Fruit fly (Drosophila melanogaster) whole organism, adult: Measurements from ENCODE around the gene CG13972.

ENCODE experiments used
- CG12768 ChIP-seq: fragments of 200-800 bp; sonication (Bioruptor generic); optimal IDR thresholded peaks from 2 replicates; lab custom pipeline; 2017; ENCODE audit warnings: missing biosample characterization, missing genetic modification characterization, mild to moderate bottlenecking, moderate library complexity, missing genetic modification reagents
- CG14711 ChIP-seq: fragments of 200-800 bp; sonication (Bioruptor generic); optimal IDR thresholded peaks from 2 replicates; lab custom pipeline; 2018; ENCODE audit warnings: missing biosample characterization, mild to moderate bottlenecking, missing genetic modification characterization, moderate library complexity
- CG1620 ChIP-seq: fragments of 200-800 bp; sonication (Bioruptor generic); optimal IDR thresholded peaks from 2 replicates; lab custom pipeline; 2016; ENCODE audit warnings: missing biosample characterization, missing genetic modification characterization
- CG33017 ChIP-seq: fragments of 200-800 bp; sonication (Bioruptor generic); optimal IDR thresholded peaks from 2 replicates; lab custom pipeline; 2018; ENCODE audit warnings: missing biosample characterization, mild to moderate bottlenecking, missing genetic modification characterization, moderate library complexity
- CG5204 ChIP-seq: fragments of 200-800 bp; sonication (Bioruptor generic); optimal IDR thresholded peaks from 2 replicates; lab custom pipeline; 2016; ENCODE audit warnings: missing biosample characterization, missing genetic modification characterization
- CG7045 ChIP-seq: fragments of 200-800 bp; sonication (Bioruptor generic); optimal IDR thresholded peaks from 2 replicates; lab custom pipeline; 2017; ENCODE audit warnings: missing biosample characterization, mild to moderate bottlenecking, missing genetic modification characterization
- Clk ChIP-seq: fragments of 200-800 bp; sonication (Bioruptor generic); optimal IDR thresholded peaks from 2 replicates; lab custom pipeline; 2017; ENCODE audit warnings: missing biosample characterization, missing genetic modification characterization
- Crg-1 ChIP-seq: fragments of 200-800 bp; sonication (Bioruptor generic); optimal IDR thresholded peaks from 2 replicates; lab custom pipeline; 2016; ENCODE audit warnings: missing biosample characterization, missing genetic modification characterization
- bab1 ChIP-seq: fragments of 200-800 bp; sonication (Bioruptor generic); optimal IDR thresholded peaks from 3 replicates; lab custom pipeline; 2019; ENCODE audit warnings: missing biosample characterization, mild to moderate bottlenecking, missing genetic modification characterization, moderate library complexity
- cic ChIP-seq: fragments of 200-800 bp; sonication (Bioruptor generic); optimal IDR thresholded peaks from 2 replicates; lab custom pipeline; 2017; ENCODE audit warnings: missing biosample characterization, mild to moderate bottlenecking, missing genetic modification characterization, moderate library complexity
- kay ChIP-seq: fragments of 200-800 bp; sonication (Bioruptor generic); peaks from one replicate; lab custom pipeline; 2016; ENCODE audit warnings: missing biosample characterization, missing genetic modification characterization, borderline replicate concordance
- ovo ChIP-seq: fragments of 200-800 bp; sonication (Bioruptor generic); optimal IDR thresholded peaks from 2 replicates; lab custom pipeline; 2016; ENCODE audit warnings: missing biosample characterization, missing genetic modification characterization
- pad ChIP-seq: fragments of 200-800 bp; sonication (Bioruptor generic); optimal IDR thresholded peaks from 3 replicates; lab custom pipeline; 2017; ENCODE audit warnings: missing biosample characterization, missing genetic modification characterization, mild to moderate bottlenecking, moderate library complexity, missing genetic modification reagents
- tj ChIP-seq: fragments of 200-800 bp; sonication (Bioruptor generic); optimal IDR thresholded peaks from 3 replicates; lab custom pipeline; 2017; ENCODE audit warnings: missing biosample characterization, mild to moderate bottlenecking, missing genetic modification characterization, moderate library complexity

DNA sequence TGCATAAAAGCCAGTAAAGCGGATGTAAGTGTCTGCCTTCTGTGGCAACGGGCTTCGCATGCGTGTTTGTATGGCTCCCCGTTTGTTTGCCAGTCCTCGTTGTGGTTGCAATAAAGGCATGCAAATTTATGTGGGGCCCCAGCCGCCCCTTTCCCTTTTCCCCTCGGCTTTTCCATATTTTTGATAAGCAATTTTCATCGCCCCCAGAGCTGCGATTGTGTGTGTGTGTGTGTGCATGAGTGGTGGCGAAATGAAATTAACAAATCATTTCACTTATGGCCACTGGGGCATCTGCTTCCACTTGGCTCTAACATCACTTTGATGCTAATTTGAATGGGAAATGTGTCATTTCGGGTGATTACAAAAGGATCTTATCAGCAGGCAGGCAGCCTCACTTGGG, 29.4 kb downstream of the CG13972 start, which contains the start of gene Gr98a:
- TF ChIP-seq CG5204 (GFP tag; lab: Kevin White, UChicago) (no peak), ovo (no peak), Clk (no peak), CG33017 (tag; lab: Kevin White, UChicago) (no peak), tj (GFP tag; lab: Kevin White, UChicago) (no peak), Crg-1 (GFP tag; lab: Kevin White, UChicago) (no peak), bab1 (GFP tag; lab: Kevin White, UChicago) (no peak), CG14711 (tag; lab: Kevin White, UChicago) (no peak), kay (GFP tag; lab: Kevin White, UChicago) (no peak), CG7045 (GFP tag; lab: Kevin White, UChicago) (no peak), CG1620 (GFP tag; lab: Kevin White, UChicago) (no peak), CG12768 (GFP tag; lab: Kevin White, UChicago) (no peak), pad (GFP tag; lab: Kevin White, UChicago) (no peak), cic (no peak)
